Worm (Caenorhabditis elegans) whole organism, midembryonic: Measurements from ENCODE around the gene dhs-11.

Source experiments
- T22C8.4 ChIP-seq: fragments of 200-800 bp; sonication (Bioruptor generic); IDR thresholded peaks from 2 replicates; pipeline ENCODE4 v1.3.6; 2022; ENCODE audit warnings: missing genetic modification characterization, missing compliant biosample characterization
- cog-1 ChIP-seq: sonication (generic microtip); optimal IDR thresholded peaks from 2 replicates; lab custom pipeline; 2016; ENCODE audit warnings: missing genetic modification characterization, missing compliant biosample characterization
- flt-1 ChIP-seq: fragments of 200-800 bp; sonication (Bioruptor generic); IDR thresholded peaks from 2 replicates; pipeline ENCODE4 v1.3.6; 2022; ENCODE audit warnings: missing genetic modification characterization, missing compliant biosample characterization
- klf-2 ChIP-seq: fragments of 200-800 bp; sonication (Bioruptor generic); conservative IDR thresholded peaks from 2 replicates; pipeline ENCODE4 v1.3.6; 2022; ENCODE audit warnings: missing genetic modification reagents, missing genetic modification characterization, missing compliant biosample characterization
- med-1 ChIP-seq: sonication (generic microtip); optimal IDR thresholded peaks from 2 replicates; lab custom pipeline; 2017; ENCODE audit warnings: missing genetic modification characterization, mild to moderate bottlenecking, missing compliant biosample characterization, antibody characterized with exemption, missing genetic modification reagents; ENCODE audit not compliant: insufficient read depth
- ref-1 ChIP-seq: fragments of 200-800 bp; sonication (Bioruptor generic); conservative IDR thresholded peaks from 2 replicates; pipeline ENCODE4 v1.3.6; 2022; ENCODE audit warnings: missing genetic modification reagents, missing genetic modification characterization, missing compliant biosample characterization
- tab-1 ChIP-seq: fragments of 200-800 bp; sonication (Bioruptor generic); IDR thresholded peaks from 2 replicates; pipeline ENCODE4 v1.3.6; 2022; ENCODE audit warnings: missing genetic modification characterization, missing compliant biosample characterization
- ztf-23 ChIP-seq: fragments of 200-800 bp; sonication (Bioruptor generic); IDR thresholded peaks from 2 replicates; pipeline ENCODE4 v1.3.6; 2022; ENCODE audit warnings: missing genetic modification reagents, missing genetic modification characterization, missing compliant biosample characterization
- ztf-29 ChIP-seq: fragments of 200-800 bp; sonication (Bioruptor generic); IDR thresholded peaks from 2 replicates; pipeline ENCODE4 v1.3.6; 2022; ENCODE audit warnings: missing genetic modification reagents, missing genetic modification characterization, missing compliant biosample characterization

dhs-11 gene

DNA sequence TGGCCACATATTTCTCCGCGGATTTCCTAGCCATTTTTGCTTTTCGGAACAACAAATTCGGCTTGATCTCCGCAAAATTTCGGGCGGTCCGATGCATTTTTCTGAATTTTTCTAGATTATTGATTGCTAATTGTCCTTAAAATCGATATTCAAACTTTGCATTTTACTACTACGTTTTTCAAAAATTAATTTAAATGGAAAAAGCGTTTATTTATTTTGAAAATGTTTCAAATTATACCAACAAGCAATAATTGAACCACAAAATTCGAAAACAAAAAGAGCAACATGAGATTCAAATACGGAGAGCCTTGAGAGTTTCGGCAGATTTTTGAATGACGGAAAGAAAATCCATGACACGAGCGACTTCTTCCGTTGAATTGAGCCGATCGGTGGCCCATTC is 47.6 kb downstream of the dhs-11 start, which contains the start of gene Y45F3A.9:
Y45F3A.9 (minus strand) TSS at position 101 of the 400 bp plus-strand sequence.
- TF ChIP-seq ref-1, result no peak
- no peak for TF ChIP-seq tab-1 (GFP tag; lab: Robert Waterston, UW)
- TF ChIP-seq med-1 (GFP tag; lab: Kevin White, UChicago), result no peak
- TF ChIP-seq klf-2, result no peak
- no peak for TF ChIP-seq T22C8.4 (GFP tag; lab: Robert Waterston, UW)
- TF ChIP-seq flt-1, result no peak
- no peak for TF ChIP-seq ztf-23 (GFP tag; lab: Robert Waterston, UW)
- no peak for TF ChIP-seq cog-1
- no peak for TF ChIP-seq ztf-29 (GFP tag; lab: Robert Waterston, UW)

DNA sequence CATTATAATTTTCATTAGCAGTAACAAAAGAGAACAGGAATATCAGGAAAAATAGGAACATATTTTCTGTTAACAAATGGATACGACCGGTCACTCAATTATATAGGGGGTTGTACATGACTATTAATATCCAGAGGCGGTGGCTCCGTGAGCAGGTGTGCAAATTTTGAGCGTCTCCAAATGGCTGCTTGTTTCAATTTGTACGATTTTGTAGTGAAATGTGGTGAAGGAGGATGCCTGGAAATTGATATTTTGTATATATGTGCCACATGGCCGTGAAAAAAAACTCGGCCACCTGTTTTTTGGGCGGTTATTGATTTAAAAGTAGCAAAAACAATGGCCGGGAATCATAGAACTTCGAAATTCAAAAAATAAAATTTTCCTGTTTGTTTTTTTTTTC is 49.9 kb downstream of the dhs-11 start, which contains the start of gene Y45F3A.8:
Y45F3A.8 (minus strand) TSS at position 101 of the 400 bp plus-strand sequence.
- TF ChIP-seq klf-2 (no peak), cog-1 (no peak), T22C8.4 (GFP tag; lab: Robert Waterston, UW) (no peak), flt-1 (no peak), ztf-29 (GFP tag; lab: Robert Waterston, UW) (no peak), tab-1 (GFP tag; lab: Robert Waterston, UW) (no peak), ref-1 (no peak), ztf-23 (GFP tag; lab: Robert Waterston, UW) (no peak)

DNA sequence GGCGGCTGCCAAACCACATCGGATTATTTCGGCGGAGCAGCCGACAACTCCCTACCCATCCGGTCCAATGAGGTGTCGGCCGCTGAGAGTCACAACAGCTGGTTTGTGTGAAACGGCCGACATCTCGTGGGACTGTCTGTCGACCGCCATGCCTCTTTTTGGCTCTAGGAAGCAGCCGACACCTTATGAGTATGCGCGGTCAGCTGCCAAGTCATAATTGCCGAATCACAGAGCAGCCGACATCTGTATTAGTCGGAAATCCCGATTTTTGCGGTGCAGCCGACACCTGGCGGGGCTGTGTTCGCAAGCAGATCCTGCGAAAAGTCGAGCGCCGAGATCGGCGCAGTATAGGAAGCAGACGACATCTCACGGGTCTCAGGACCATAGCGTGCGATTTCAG is 50.6 kb downstream of the dhs-11 start:
- TF ChIP-seq ref-1, result no peak
